Worm (Caenorhabditis elegans) whole organism, early embryonic: ENCODE data around the gene hum-4.

Experiments used
- F13C5.2 ChIP-seq: sonication (generic microtip); optimal IDR thresholded peaks from 2 replicates; lab custom pipeline; 2017; ENCODE audit warnings: mild to moderate bottlenecking, missing genetic modification characterization, inconsistent platforms, missing compliant biosample characterization
- aly-1 ChIP-seq: sonication (generic microtip); optimal IDR thresholded peaks from 2 replicates; lab custom pipeline; 2016; ENCODE audit warnings: missing genetic modification characterization, missing compliant biosample characterization
- ama-1 ChIP-seq: fragments of 150-350 bp; optimal IDR thresholded peaks from 2 replicates; lab custom pipeline; 2014
- ceh-13 ChIP-seq: fragments of 200-800 bp; sonication (Bioruptor generic); optimal IDR thresholded peaks from 2 replicates; lab custom pipeline; 2018; ENCODE audit warnings: mild to moderate bottlenecking, missing genetic modification characterization, missing compliant biosample characterization
- ets-7 ChIP-seq: sonication (generic microtip); optimal IDR thresholded peaks from 2 replicates; lab custom pipeline; 2016; ENCODE audit warnings: missing genotype, missing genetic modification characterization, missing compliant biosample characterization
- flt-1 ChIP-seq: fragments of 200-800 bp; sonication (Bioruptor generic); IDR thresholded peaks from 2 replicates; pipeline ENCODE4 v1.3.6; 2022; ENCODE audit warnings: missing genetic modification characterization, missing compliant biosample characterization
- hmbx-1 ChIP-seq: sonication (generic microtip); optimal IDR thresholded peaks from 2 replicates; lab custom pipeline; 2016; ENCODE audit warnings: mild to moderate bottlenecking, missing genetic modification characterization, missing compliant biosample characterization
- hmg-4 ChIP-seq: fragments of 200-800 bp; sonication (Bioruptor generic); optimal IDR thresholded peaks from 2 replicates; lab custom pipeline; 2018; ENCODE audit warnings: mild to moderate bottlenecking, missing genetic modification characterization, missing compliant biosample characterization
- hnd-1 ChIP-seq: sonication (generic microtip); optimal IDR thresholded peaks from 2 replicates; lab custom pipeline; 2016; ENCODE audit warnings: missing genetic modification characterization, missing compliant biosample characterization
- pes-1 ChIP-seq: fragments of 200-800 bp; sonication (Bioruptor generic); IDR thresholded peaks from 2 replicates; pipeline ENCODE4 v1.3.6; 2022; ENCODE audit warnings: missing genetic modification reagents, missing genetic modification characterization, missing compliant biosample characterization
- scrt-1 ChIP-seq: fragments of 200-800 bp; sonication (Bioruptor generic); IDR thresholded peaks from 2 replicates; pipeline ENCODE4 v1.3.6; 2022; ENCODE audit warnings: missing genetic modification characterization, missing compliant biosample characterization
- sea-1 ChIP-seq: fragments of 200-800 bp; sonication (Bioruptor generic); conservative IDR thresholded peaks from 2 replicates; pipeline ENCODE4 v1.3.6; 2022; ENCODE audit warnings: missing genetic modification characterization, missing compliant biosample characterization
- tbx-11 ChIP-seq: fragments of 200-800 bp; sonication (Bioruptor generic); IDR thresholded peaks from 2 replicates; pipeline ENCODE4 v1.3.6; 2022; ENCODE audit warnings: missing genetic modification characterization, missing compliant biosample characterization
- tra-4 ChIP-seq: sonication (generic microtip); optimal IDR thresholded peaks from 2 replicates; lab custom pipeline; 2017; ENCODE audit warnings: missing genetic modification characterization, missing compliant biosample characterization

ce11 chrX:11481825-11482093, 48.4 kb upstream of the hum-4 start:
- TF ChIP-seq ama-1 (lab: Kevin White, UChicago), result no peak
- no peak for TF ChIP-seq ceh-13 (GFP tag; lab: Kevin White, UChicago)
- no peak for TF ChIP-seq pes-1 (GFP tag; lab: Robert Waterston, UW)
- no peak for TF ChIP-seq tra-4 (tag; lab: Kevin White, UChicago)
- TF ChIP-seq scrt-1 (GFP tag; lab: Robert Waterston, UW), result no peak
- TF ChIP-seq tbx-11 (GFP tag; lab: Robert Waterston, UW), result no peak
- TF ChIP-seq F13C5.2, result no peak
- TF ChIP-seq hnd-1 (tag; lab: Kevin White, UChicago), result no peak
- no peak for TF ChIP-seq sea-1 (GFP tag; lab: Robert Waterston, UW)
- no peak for TF ChIP-seq hmg-4 (GFP tag; lab: Kevin White, UChicago)
- TF ChIP-seq hmbx-1, result no peak
- no peak for TF ChIP-seq aly-1 (tag; lab: Kevin White, UChicago)
- no peak for TF ChIP-seq flt-1 (GFP tag; lab: Robert Waterston, UW)
- TF ChIP-seq ets-7 (tag; lab: Kevin White, UChicago), result no peak
